Fruit fly (Drosophila melanogaster) S2 (cell line): ENCODE results near the gene Sgs5bis.

Experiments
- CG8478 ChIP-seq: fragments of >200 bp; optimal IDR thresholded peaks from 2 replicates; lab custom pipeline; 2018
- CTCF ChIP-seq, 2 experiments: fragments of >200 bp; optimal IDR thresholded peaks; 2 replicates each; lab custom pipeline; 2018

- no peak for TF ChIP-seq CG8478 (lab: Kevin White, UChicago)
- no peak for TF ChIP-seq CTCF (optimal IDR thresholded peaks at IDR 0.05; lab: Kevin White, UChicago)
These were observed 23.8 kb downstream of the Sgs5bis start for dm6 chr3R:17617976-17618308.
